Worm (Caenorhabditis elegans): ENCODE data around the gene col-117.

DNA sequence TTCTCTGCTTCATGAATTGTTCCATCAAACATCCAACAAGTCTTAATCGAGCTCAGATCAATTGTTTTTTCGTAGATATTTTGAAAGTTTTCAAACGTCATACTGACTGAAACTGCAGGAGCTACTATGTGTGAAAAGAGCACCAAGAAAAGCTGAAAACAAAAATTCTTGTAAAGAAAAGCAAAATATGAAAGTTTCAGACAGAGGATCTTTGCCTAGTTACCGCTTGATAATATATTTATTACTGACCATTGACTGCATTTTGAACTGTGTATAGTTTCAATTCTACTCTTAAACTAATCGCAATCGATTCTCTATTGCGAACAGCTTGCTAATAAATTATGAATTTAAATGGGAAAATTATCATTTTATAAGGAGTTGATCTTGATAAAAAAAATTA, 25.7 kb downstream of the col-117 start, which contains the start of gene clec-182:
- TF ChIP-seq nhr-12 (tag; optimal IDR thresholded peaks at IDR 0.05) (no peak), ama-1 (optimal IDR thresholded peaks at IDR 0.05) (no peak)

Measured in whole organism, L1 larva.